Fruit fly (Drosophila melanogaster) whole organism, pupa: ENCODE results near the gene Nep6.

Experiments
- CG13204 ChIP-seq: fragments of 200-800 bp; sonication (Bioruptor generic); optimal IDR thresholded peaks from 2 replicates; lab custom pipeline; 2018; ENCODE audit warnings: missing biosample characterization, mild to moderate bottlenecking, missing genetic modification characterization, moderate library complexity
- CG15710 ChIP-seq: fragments of 200-800 bp; sonication (Bioruptor generic); optimal IDR thresholded peaks from 2 replicates; lab custom pipeline; 2018; ENCODE audit warnings: missing biosample characterization, mild to moderate bottlenecking, missing genetic modification characterization, moderate library complexity
- CG17806 ChIP-seq: fragments of 200-800 bp; sonication (Bioruptor generic); optimal IDR thresholded peaks from 2 replicates; lab custom pipeline; 2018; ENCODE audit warnings: missing biosample characterization, mild to moderate bottlenecking, missing genetic modification characterization, moderate library complexity
- CG32121 ChIP-seq: fragments of 200-800 bp; sonication (Bioruptor generic); IDR thresholded peaks from 2 replicates; pipeline ENCODE4 v1.3.6; 2022; ENCODE audit warnings: missing biosample characterization, missing genetic modification characterization
- CG4496 ChIP-seq: fragments of 200-800 bp; sonication (Bioruptor generic); IDR thresholded peaks from 3 replicates; pipeline ENCODE4 v1.3.6; 2022; ENCODE audit warnings: missing biosample characterization, missing genetic modification characterization
- CG8159 ChIP-seq: fragments of 200-800 bp; sonication (Bioruptor generic); optimal IDR thresholded peaks from 3 replicates; lab custom pipeline; 2018; ENCODE audit warnings: missing biosample characterization, mild to moderate bottlenecking, missing genetic modification characterization, moderate library complexity
- CG8301 ChIP-seq: fragments of 200-800 bp; sonication (Bioruptor generic); optimal IDR thresholded peaks from 2 replicates; lab custom pipeline; 2018; ENCODE audit warnings: missing biosample characterization, mild to moderate bottlenecking, missing genetic modification characterization
- CG9948 ChIP-seq: fragments of 200-800 bp; sonication (Bioruptor generic); optimal IDR thresholded peaks from 2 replicates; lab custom pipeline; 2018; ENCODE audit warnings: missing biosample characterization, mild to moderate bottlenecking, missing genetic modification characterization, moderate library complexity
- D1 ChIP-seq: fragments of 200-800 bp; sonication (Bioruptor generic); optimal IDR thresholded peaks from 2 replicates; lab custom pipeline; 2018; ENCODE audit warnings: missing biosample characterization, mild to moderate bottlenecking, missing genetic modification characterization, moderate library complexity
- EcR ChIP-seq: fragments of 200-800 bp; sonication (Bioruptor generic); optimal IDR thresholded peaks from 3 replicates; lab custom pipeline; 2019; ENCODE audit warnings: missing biosample characterization, missing genetic modification characterization, mild to moderate bottlenecking, moderate library complexity, missing genetic modification reagents
- fd96Ca ChIP-seq: fragments of 200-800 bp; sonication (Bioruptor generic); IDR thresholded peaks from 3 replicates; pipeline ENCODE4 v1.3.6; 2022; ENCODE audit warnings: missing biosample characterization, missing genetic modification characterization
- gl ChIP-seq: fragments of 200-800 bp; sonication (Bioruptor generic); optimal IDR thresholded peaks from 2 replicates; lab custom pipeline; 2018; ENCODE audit warnings: missing biosample characterization, mild to moderate bottlenecking, missing genetic modification characterization
- rn ChIP-seq: fragments of 200-800 bp; sonication (Bioruptor generic); IDR thresholded peaks from 2 replicates; pipeline ENCODE4 v1.3.6; 2022; ENCODE audit warnings: missing biosample characterization, missing genetic modification characterization

DNA sequence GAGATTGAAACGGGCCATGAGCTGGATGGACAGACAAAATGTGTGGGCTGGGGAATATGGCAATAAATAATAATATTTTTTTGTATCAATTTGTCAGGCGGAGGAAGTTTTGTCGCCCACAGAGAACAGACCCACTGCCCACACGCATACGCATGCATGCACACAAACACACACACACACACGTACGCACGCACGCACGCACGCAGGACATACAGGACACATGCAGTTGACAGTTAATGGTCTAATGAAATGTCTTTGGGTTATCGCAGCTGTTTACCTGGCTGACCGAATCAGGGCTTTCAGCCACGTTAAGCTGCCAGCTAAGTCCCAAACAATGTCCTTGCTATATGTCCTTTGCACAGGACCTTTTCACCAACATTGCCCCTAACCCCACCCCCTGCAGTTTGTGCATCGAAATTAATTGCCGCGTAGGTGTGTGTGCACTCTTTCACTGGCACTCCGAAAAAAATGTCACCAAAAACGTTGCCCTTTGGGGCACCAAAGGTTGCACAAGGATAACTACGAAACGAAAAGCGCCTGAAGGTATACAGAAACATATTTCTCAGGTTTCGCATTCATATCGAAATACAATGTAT, 40.5 kb downstream of the Nep6 start:
- TF ChIP-seq CG17806 (tag; lab: Kevin White, UChicago) (no peak), EcR (GFP tag; lab: Kevin White, UChicago) (no peak), CG9948 (tag; lab: Kevin White, UChicago) (no peak), gl (tag; lab: Kevin White, UChicago) (no peak), CG15710 (tag; lab: Kevin White, UChicago) (no peak), CG8301 (tag; lab: Kevin White, UChicago) (no peak), CG32121 (GFP tag; lab: Robert Waterston, UW) (no peak), CG8159 (tag; lab: Kevin White, UChicago) (no peak), fd96Ca (GFP tag; lab: Robert Waterston, UW) (no peak), rn (GFP tag; lab: Robert Waterston, UW) (no peak), CG4496 (GFP tag; lab: Robert Waterston, UW) (no peak), D1 (no peak), CG13204 (GFP tag; lab: Kevin White, UChicago) (no peak)
